Worm (Caenorhabditis elegans) whole organism, late embryonic: ENCODE results near the gene npax-3.

Experiments used
- C08G9.2 ChIP-seq: sonication (generic microtip); optimal IDR thresholded peaks from 2 replicates; lab custom pipeline; 2016; ENCODE audit warnings: mild to moderate bottlenecking, missing genetic modification characterization, moderate library complexity, missing compliant biosample characterization
- C38D4.7 ChIP-seq: fragments of 200-800 bp; sonication (Bioruptor generic); optimal IDR thresholded peaks from 2 replicates; lab custom pipeline; 2018; ENCODE audit warnings: mild to moderate bottlenecking, missing genetic modification characterization, moderate library complexity, missing compliant biosample characterization
- F13H6.1 ChIP-seq: sonication (generic microtip); optimal IDR thresholded peaks from 2 replicates; lab custom pipeline; 2016; ENCODE audit warnings: missing genetic modification characterization, missing compliant biosample characterization
- K02D7.2 ChIP-seq: sonication (generic microtip); optimal IDR thresholded peaks from 2 replicates; lab custom pipeline; 2017; ENCODE audit warnings: mild to moderate bottlenecking, missing genetic modification characterization, missing compliant biosample characterization
- K09A11.1 ChIP-seq: sonication (generic microtip); optimal IDR thresholded peaks from 2 replicates; lab custom pipeline; 2017; ENCODE audit warnings: antibody characterized with exemption, mild to moderate bottlenecking, missing genetic modification characterization, missing compliant biosample characterization; ENCODE audit not compliant: insufficient read depth
- T23F11.4 ChIP-seq: fragments of 200-800 bp; sonication (Bioruptor generic); optimal IDR thresholded peaks from 2 replicates; lab custom pipeline; 2018; ENCODE audit warnings: mild to moderate bottlenecking, missing genetic modification characterization, missing compliant biosample characterization
- Y22D7AL.16 ChIP-seq: sonication (generic microtip); optimal IDR thresholded peaks from 2 replicates; lab custom pipeline; 2016; ENCODE audit warnings: missing genetic modification characterization, missing compliant biosample characterization
- ama-1 ChIP-seq: fragments of 150-350 bp; optimal IDR thresholded peaks from 2 replicates; lab custom pipeline; 2014
- ceh-14 ChIP-seq: sonication (generic microtip); optimal IDR thresholded peaks from 2 replicates; lab custom pipeline; 2016; ENCODE audit warnings: missing genotype, missing genetic modification characterization, missing compliant biosample characterization
- ceh-18 ChIP-seq: sonication (generic microtip); optimal IDR thresholded peaks from 2 replicates; lab custom pipeline; 2016; ENCODE audit warnings: missing genetic modification characterization, missing compliant biosample characterization
- ceh-19 ChIP-seq: fragments of 200-800 bp; sonication (Bioruptor generic); optimal IDR thresholded peaks from 2 replicates; lab custom pipeline; 2018; ENCODE audit warnings: mild to moderate bottlenecking, missing genetic modification characterization, missing compliant biosample characterization
- ceh-2 ChIP-seq: sonication (generic microtip); optimal IDR thresholded peaks from 2 replicates; lab custom pipeline; 2016; ENCODE audit warnings: missing genotype, missing genetic modification characterization, missing compliant biosample characterization
- ceh-22 ChIP-seq: sonication (generic microtip); optimal IDR thresholded peaks from 2 replicates; lab custom pipeline; 2017; ENCODE audit warnings: missing biosample characterization, missing genetic modification characterization
- ceh-34 ChIP-seq: sonication (generic microtip); optimal IDR thresholded peaks from 2 replicates; lab custom pipeline; 2016; ENCODE audit warnings: mild to moderate bottlenecking, missing genetic modification characterization, missing compliant biosample characterization
- ceh-48 ChIP-seq: sonication (generic microtip); optimal IDR thresholded peaks from 2 replicates; lab custom pipeline; 2016; ENCODE audit warnings: missing genetic modification characterization, inconsistent platforms, missing compliant biosample characterization
- ceh-6 ChIP-seq: fragments of 200-800 bp; sonication (Bioruptor generic); optimal IDR thresholded peaks from 2 replicates; lab custom pipeline; 2018; ENCODE audit warnings: mild to moderate bottlenecking, missing genetic modification characterization, missing compliant biosample characterization
- ceh-9 ChIP-seq: sonication (generic microtip); optimal IDR thresholded peaks from 2 replicates; lab custom pipeline; 2016; ENCODE audit warnings: mild to moderate bottlenecking, missing genetic modification characterization, inconsistent platforms, missing compliant biosample characterization
- dmd-4 ChIP-seq: sonication (generic microtip); optimal IDR thresholded peaks from 2 replicates; lab custom pipeline; 2016; ENCODE audit warnings: borderline replicate concordance, missing genetic modification characterization, missing compliant biosample characterization
- fax-1 ChIP-seq: sonication (generic microtip); optimal IDR thresholded peaks from 2 replicates; lab custom pipeline; 2016; ENCODE audit warnings: missing genotype, missing genetic modification characterization, missing compliant biosample characterization
- fkh-10 ChIP-seq: fragments of 150-350 bp; optimal IDR thresholded peaks from 2 replicates; lab custom pipeline; 2014; ENCODE audit warnings: missing biosample characterization, missing genetic modification reagents, missing genetic modification characterization
- fkh-6 ChIP-seq: sonication (generic microtip); optimal IDR thresholded peaks from 2 replicates; lab custom pipeline; 2016; ENCODE audit warnings: missing genetic modification characterization, missing compliant biosample characterization
- gmeb-2 ChIP-seq: sonication (generic microtip); optimal IDR thresholded peaks from 2 replicates; lab custom pipeline; 2016; ENCODE audit warnings: missing genetic modification characterization, inconsistent platforms, missing compliant biosample characterization
- hlh-13 ChIP-seq: fragments of 200-800 bp; sonication (Bioruptor generic); optimal IDR thresholded peaks from 2 replicates; lab custom pipeline; 2018; ENCODE audit warnings: mild to moderate bottlenecking, missing genetic modification characterization, missing compliant biosample characterization
- hlh-30 ChIP-seq: sonication (generic microtip); optimal IDR thresholded peaks from 2 replicates; lab custom pipeline; 2017; ENCODE audit warnings: antibody characterized with exemption, missing genetic modification characterization, missing compliant biosample characterization; ENCODE audit not compliant: insufficient read depth
- hlh-8 ChIP-seq: sonication (generic microtip); optimal IDR thresholded peaks from 2 replicates; lab custom pipeline; 2016; ENCODE audit warnings: missing genotype, missing genetic modification characterization, missing compliant biosample characterization
- lim-6 ChIP-seq: sonication (generic microtip); optimal IDR thresholded peaks from 2 replicates; lab custom pipeline; 2016; ENCODE audit warnings: missing genetic modification characterization, missing compliant biosample characterization
- madf-2 ChIP-seq: sonication (generic microtip); optimal IDR thresholded peaks from 2 replicates; lab custom pipeline; 2017; ENCODE audit warnings: missing genetic modification characterization, missing compliant biosample characterization
- mec-3 ChIP-seq: sonication (generic microtip); optimal IDR thresholded peaks from 2 replicates; lab custom pipeline; 2016; ENCODE audit warnings: borderline replicate concordance, missing genetic modification characterization, missing compliant biosample characterization
- npax-4 ChIP-seq: sonication (generic microtip); optimal IDR thresholded peaks from 2 replicates; lab custom pipeline; 2016; ENCODE audit warnings: missing genetic modification characterization, missing compliant biosample characterization
- odd-2 ChIP-seq: sonication (generic microtip); optimal IDR thresholded peaks from 2 replicates; lab custom pipeline; 2017; ENCODE audit warnings: antibody characterized with exemption, mild to moderate bottlenecking, missing genetic modification characterization, missing compliant biosample characterization
- pax-1 ChIP-seq: fragments of 150-350 bp; optimal IDR thresholded peaks from 2 replicates; lab custom pipeline; 2014; ENCODE audit warnings: missing biosample characterization, missing genetic modification characterization
- pha-2 ChIP-seq: sonication (generic microtip); optimal IDR thresholded peaks from 2 replicates; lab custom pipeline; 2017; ENCODE audit warnings: mild to moderate bottlenecking, missing genetic modification characterization, missing compliant biosample characterization
- pros-1 ChIP-seq: fragments of 150-350 bp; optimal IDR thresholded peaks from 2 replicates; lab custom pipeline; 2014; ENCODE audit warnings: missing biosample characterization, missing genetic modification reagents, missing genetic modification characterization
- rnt-1 ChIP-seq: sonication (generic microtip); optimal IDR thresholded peaks from 2 replicates; lab custom pipeline; 2016; ENCODE audit warnings: missing genetic modification characterization, missing compliant biosample characterization
- sdc-2 ChIP-seq: sonication (generic microtip); optimal IDR thresholded peaks from 2 replicates; lab custom pipeline; 2016; ENCODE audit warnings: missing genotype, missing genetic modification characterization, missing compliant biosample characterization
- syd-9 ChIP-seq: sonication (generic microtip); optimal IDR thresholded peaks from 2 replicates; lab custom pipeline; 2016; ENCODE audit warnings: mild to moderate bottlenecking, missing genetic modification characterization, moderate library complexity, missing compliant biosample characterization
- ttx-3 ChIP-seq: sonication (generic microtip); optimal IDR thresholded peaks from 2 replicates; lab custom pipeline; 2016; ENCODE audit warnings: missing genetic modification reagents, missing genetic modification characterization, missing compliant biosample characterization
- ztf-16 ChIP-seq: sonication (generic microtip); optimal IDR thresholded peaks from 2 replicates; lab custom pipeline; 2017; ENCODE audit warnings: missing genetic modification characterization, missing compliant biosample characterization

The npax-3 gene

ce11 chrIV:10832148-10832547 is 4.2 kb upstream of the npax-3 start, which contains the start of gene best-15:
best-15 (minus strand) TSS chrIV:10832248.
- TF ChIP-seq ama-1 (lab: Kevin White, UChicago) (no peak), K09A11.1 (tag; lab: Kevin White, UChicago) (no peak), ttx-3 (tag; lab: Kevin White, UChicago) (no peak), T23F11.4 (no peak), syd-9 (no peak), ceh-48 (no peak), npax-4 (no peak), ceh-22 (tag; lab: Kevin White, UChicago) (no peak), fax-1 (no peak), ceh-18 (tag; lab: Kevin White, UChicago) (no peak), lim-6 (no peak), fkh-6 (tag; lab: Kevin White, UChicago) (no peak), ceh-9 (tag; lab: Kevin White, UChicago) (no peak), pha-2 (tag; lab: Kevin White, UChicago) (no peak), F13H6.1 (tag; lab: Kevin White, UChicago) (no peak), sdc-2 (tag; lab: Kevin White, UChicago) (no peak), fkh-10 (no peak), odd-2 (tag; lab: Kevin White, UChicago) (no peak)

- TF ChIP-seq npax-4 (no peak), fkh-10 (no peak), mec-3 (no peak), pha-2 (tag; lab: Kevin White, UChicago) (no peak), rnt-1 (tag; lab: Kevin White, UChicago) (no peak), sdc-2 (tag; lab: Kevin White, UChicago) (no peak), pros-1 (tag; lab: Kevin White, UChicago) (no peak), dmd-4 (tag; lab: Kevin White, UChicago) (no peak), K02D7.2 (tag; lab: Kevin White, UChicago) (no peak), ceh-6 (GFP tag; lab: Kevin White, UChicago) (no peak), hlh-30 (tag; lab: Kevin White, UChicago) (no peak), ama-1 (lab: Kevin White, UChicago) (no peak), K09A11.1 (tag; lab: Kevin White, UChicago) (no peak), C38D4.7 (GFP tag; lab: Kevin White, UChicago) (no peak), ceh-2 (tag; lab: Kevin White, UChicago) (no peak), gmeb-2 (no peak), madf-2 (tag; lab: Kevin White, UChicago) (no peak)
- TF ChIP-seq, all 69 proteins: peak for 0
Observed at ce11 chrIV:10826029-10826428, 1.9 kb downstream of the npax-3 start.

- TF ChIP-seq ceh-19 (no peak), pha-2 (tag; lab: Kevin White, UChicago) (no peak), odd-2 (tag; lab: Kevin White, UChicago) (no peak), ceh-14 (tag; lab: Kevin White, UChicago) (no peak), syd-9 (no peak), K02D7.2 (tag; lab: Kevin White, UChicago) (no peak), ceh-22 (tag; lab: Kevin White, UChicago) (no peak), pros-1 (tag; lab: Kevin White, UChicago) (no peak), Y22D7AL.16 (tag; lab: Kevin White, UChicago) (no peak), C08G9.2 (tag; lab: Kevin White, UChicago) (no peak), hlh-8 (tag; lab: Kevin White, UChicago) (no peak), pax-1 (tag; lab: Kevin White, UChicago) (no peak), hlh-13 (GFP tag; lab: Kevin White, UChicago) (no peak), ztf-16 (tag; lab: Kevin White, UChicago) (no peak), sdc-2 (tag; lab: Kevin White, UChicago) (no peak), ceh-34 (tag; lab: Kevin White, UChicago) (no peak)
Observed at ce11 chrIV:10825383-10825782, 2.6 kb downstream of the npax-3 start.
